Worm (Caenorhabditis elegans) whole organism, late embryonic: ENCODE measurements around the gene lgc-23.

Source experiments
- F13H6.1 ChIP-seq: sonication (generic microtip); optimal IDR thresholded peaks from 2 replicates; lab custom pipeline; 2016; ENCODE audit warnings: missing genetic modification characterization, missing compliant biosample characterization
- ceh-18 ChIP-seq: sonication (generic microtip); optimal IDR thresholded peaks from 2 replicates; lab custom pipeline; 2016; ENCODE audit warnings: missing genetic modification characterization, missing compliant biosample characterization
- ceh-22 ChIP-seq: sonication (generic microtip); optimal IDR thresholded peaks from 2 replicates; lab custom pipeline; 2017; ENCODE audit warnings: missing biosample characterization, missing genetic modification characterization
- che-1 ChIP-seq: sonication (generic microtip); optimal IDR thresholded peaks from 2 replicates; lab custom pipeline; 2016; ENCODE audit warnings: mild to moderate bottlenecking, missing genetic modification characterization, missing compliant biosample characterization
- pha-4 ChIP-seq: fragments of 150-350 bp; optimal IDR thresholded peaks from 2 replicates; lab custom pipeline; 2018; ENCODE audit warnings: missing biosample characterization, missing genetic modification reagents, missing genetic modification characterization

- TF ChIP-seq ceh-22 (tag; lab: Kevin White, UChicago) (no peak), ceh-18 (tag; lab: Kevin White, UChicago) (no peak), F13H6.1 (tag; lab: Kevin White, UChicago) (no peak), che-1 (tag; lab: Kevin White, UChicago) (no peak), pha-4 (tag; lab: Kevin White, UChicago) (no peak)
Observed at ce11 chrX:12081250-12081649, 16.2 kb downstream of the lgc-23 start.
